Worm (Caenorhabditis elegans): ENCODE measurements around the gene T20G5.9.

DNA sequence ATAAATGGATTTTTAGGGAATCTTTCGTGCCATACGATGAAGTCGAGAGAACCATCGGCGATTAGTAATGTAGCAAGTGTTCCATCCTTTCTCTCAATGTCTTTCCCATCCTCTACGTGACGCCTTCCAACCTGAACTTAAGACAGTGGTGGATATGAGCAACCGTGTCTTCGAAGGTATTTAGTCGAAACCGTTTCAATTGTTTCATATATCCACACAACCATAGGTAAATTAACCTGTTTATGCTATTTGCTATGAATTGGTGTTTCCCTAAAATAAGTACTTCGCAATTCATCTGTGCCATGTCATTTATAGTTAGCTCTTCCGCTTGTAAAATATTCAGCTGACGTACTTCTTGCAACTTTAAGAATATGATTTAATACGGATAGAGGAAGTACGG, 13.7 kb upstream of the T20G5.9 start:
- TF ChIP-seq nhr-11 (tag; optimal IDR thresholded peaks at IDR 0.05) (no peak), egl-27 (tag; optimal IDR thresholded peaks at IDR 0.05) (no peak), skn-1 (tag; optimal IDR thresholded peaks at IDR 0.05) (no peak), sup-37 (GFP tag; optimal IDR thresholded peaks at IDR 0.05) (no peak), nhr-77 (tag; optimal IDR thresholded peaks at IDR 0.05) (no peak), mdl-1 (tag; optimal IDR thresholded peaks at IDR 0.05) (no peak), unc-62 (GFP tag; optimal IDR thresholded peaks at IDR 0.05) (no peak), nhr-76 (tag; optimal IDR thresholded peaks at IDR 0.05) (no peak), ama-1 (optimal IDR thresholded peaks at IDR 0.05) (no peak), pag-3 (tag; optimal IDR thresholded peaks at IDR 0.05; ENCODE audit: borderline replicate concordance, insufficient read depth) (no peak), nhr-28 (tag; optimal IDR thresholded peaks at IDR 0.05) (no peak), ztf-11 (tag; optimal IDR thresholded peaks at IDR 0.05) (no peak)

All from whole organism, L1 larva.